Worm (Caenorhabditis elegans): ENCODE data around the gene lin-52.
A peak's percentile ranks its signal among the peaks of the same experiment; 100 is the strongest.

lin-52 gene

ce11 chrIII:9826005-9826404 lies 1.5 kb upstream of the lin-52 start:
- TF ChIP-seq fkh-8 (tag; optimal IDR thresholded peaks at IDR 0.05): no peak
- no peak for TF ChIP-seq efl-3 (GFP tag; optimal IDR thresholded peaks at IDR 0.05)
- TF ChIP-seq dpl-1 (GFP tag; optimal IDR thresholded peaks at IDR 0.05): peak; percentile 9 to 40 (median 26)
- peak; percentile 1 for TF ChIP-seq nhr-77 (tag; optimal IDR thresholded peaks at IDR 0.05)
- no peak for TF ChIP-seq hlh-17 (GFP tag; optimal IDR thresholded peaks at IDR 0.05; ENCODE audit: borderline replicate concordance)
- no peak for TF ChIP-seq unc-98 (GFP tag; IDR thresholded peaks at IDR 0.05)
- TF ChIP-seq nhr-90 (tag; optimal IDR thresholded peaks at IDR 0.05; ENCODE audit: poor library complexity): peak; percentile 42
- TF ChIP-seq efl-1 (optimal IDR thresholded peaks at IDR 0.05): peak; percentile 36 to 53
- peak; percentile 44 to 81 for TF ChIP-seq efl-1 (GFP tag; optimal IDR thresholded peaks at IDR 0.05 in 1 of 2)
- peak; percentile 62 for TF ChIP-seq lin-13 (GFP tag; optimal IDR thresholded peaks at IDR 0.05)
- peak; percentile 48 for TF ChIP-seq nhr-19 (GFP tag; conservative IDR thresholded peaks at IDR 0.05)
- TF ChIP-seq zag-1 (tag; optimal IDR thresholded peaks at IDR 0.05): no peak
- no peak for TF ChIP-seq C34B4.2 (tag; optimal IDR thresholded peaks at IDR 0.05)
- peak; percentile 61 for TF ChIP-seq skn-1 (tag; optimal IDR thresholded peaks at IDR 0.05)
- TF ChIP-seq nhr-71 (tag; optimal IDR thresholded peaks at IDR 0.05): peak; percentile 84
- TF ChIP-seq grh-1 (GFP tag; IDR thresholded peaks at IDR 0.05): 0 out of 2 replicates have a peak, but pooled peaks have one; percentile 10
- TF ChIP-seq ets-5 (GFP tag; IDR thresholded peaks at IDR 0.05): no peak
- TF ChIP-seq nhr-237 (tag; optimal IDR thresholded peaks at IDR 0.05): no peak
- TF ChIP-seq ceh-88 (GFP tag; IDR thresholded peaks at IDR 0.05): no peak
- peak; percentile 86 for TF ChIP-seq nhr-85 (tag)
- TF ChIP-seq tbx-2 (tag; optimal IDR thresholded peaks at IDR 0.05): peak; percentile 56
- TF ChIP-seq nhr-20 (tag; optimal IDR thresholded peaks at IDR 0.05): peak; percentile 71
- TF ChIP-seq aly-2 (tag; optimal IDR thresholded peaks at IDR 0.05): peak; percentile 15
- TF ChIP-seq ceh-8 (GFP tag; optimal IDR thresholded peaks at IDR 0.05): no peak
- peak; percentile 10 to 61 for TF ChIP-seq lin-35 (GFP tag; optimal IDR thresholded peaks at IDR 0.05)
- TF ChIP-seq tlp-1 (tag; optimal IDR thresholded peaks at IDR 0.05): no peak
- no peak for TF ChIP-seq ces-1 (GFP tag; optimal IDR thresholded peaks at IDR 0.05)
- peak; percentile 11 for TF ChIP-seq lir-3 (tag; optimal IDR thresholded peaks at IDR 0.05; ENCODE audit: poor library complexity)
- no peak for TF ChIP-seq mab-9 (GFP tag; IDR thresholded peaks at IDR 0.05)
- TF ChIP-seq fkh-4 (tag; optimal IDR thresholded peaks at IDR 0.05; ENCODE audit: borderline replicate concordance): no peak
- no peak for TF ChIP-seq lin-39 (tag; optimal IDR thresholded peaks at IDR 0.05)
- TF ChIP-seq jun-1 (tag; optimal IDR thresholded peaks at IDR 0.05): peak; percentile 17
- TF ChIP-seq hlh-4 (tag; optimal IDR thresholded peaks at IDR 0.05): no peak
- TF ChIP-seq mep-1 (tag; optimal IDR thresholded peaks at IDR 0.05): peak; percentile 76
- peak; percentile 43 for TF ChIP-seq blmp-1 (tag; optimal IDR thresholded peaks at IDR 0.05)
- no peak for TF ChIP-seq vab-15 (tag; optimal IDR thresholded peaks at IDR 0.05)
- no peak for TF ChIP-seq egl-13 (tag; optimal IDR thresholded peaks at IDR 0.05)
- no peak for TF ChIP-seq isw-1 (GFP tag; IDR thresholded peaks at IDR 0.05)
- TF ChIP-seq unc-62 (GFP tag; optimal IDR thresholded peaks at IDR 0.05): no peak
- peak; percentile 56 for TF ChIP-seq swsn-7 (tag; optimal IDR thresholded peaks at IDR 0.05)
- no peak for TF ChIP-seq unc-30 (tag; optimal IDR thresholded peaks at IDR 0.05)
- no peak for TF ChIP-seq dsc-1 (tag; optimal IDR thresholded peaks at IDR 0.05)
- TF ChIP-seq snpc-4 (tag; optimal IDR thresholded peaks at IDR 0.05): no peak
- TF ChIP-seq mef-2 (tag; optimal IDR thresholded peaks at IDR 0.05): no peak
- TF ChIP-seq nhr-47 (tag; optimal IDR thresholded peaks at IDR 0.05): peak; percentile 65
- no peak for TF ChIP-seq sup-37 (GFP tag; optimal IDR thresholded peaks at IDR 0.05)
- TF ChIP-seq nhr-28 (tag; optimal IDR thresholded peaks at IDR 0.05): no peak
- TF ChIP-seq C16A3.4 (tag; optimal IDR thresholded peaks at IDR 0.05): no peak
- no peak for TF ChIP-seq nhr-84 (tag; optimal IDR thresholded peaks at IDR 0.05)
- TF ChIP-seq ceh-90 (tag; optimal IDR thresholded peaks at IDR 0.05): no peak
- peak; percentile 89 for TF ChIP-seq ama-1 (optimal IDR thresholded peaks at IDR 0.05)
- no peak for TF ChIP-seq egl-27 (tag; optimal IDR thresholded peaks at IDR 0.05)
- TF ChIP-seq xbp-1 (tag; optimal IDR thresholded peaks at IDR 0.05): peak; percentile 11
- TF ChIP-seq sox-4 (tag; optimal IDR thresholded peaks at IDR 0.05): no peak
- peak; percentile 65 to 81 for TF ChIP-seq lsy-2 (tag; optimal IDR thresholded peaks at IDR 0.05)
